Fruit fly (Drosophila melanogaster) ovary, adult (tissue): Measurements from ENCODE around the gene CG7778.

Source experiments
- CG17801 ChIP-seq: fragments of 200-800 bp; optimal IDR thresholded peaks from 2 replicates; lab custom pipeline; 2019; ENCODE audit warnings: missing biosample characterization, mild to moderate bottlenecking, missing genetic modification characterization, moderate library complexity; ENCODE audit not compliant: partially characterized antibody

CG7778 gene

DNA sequence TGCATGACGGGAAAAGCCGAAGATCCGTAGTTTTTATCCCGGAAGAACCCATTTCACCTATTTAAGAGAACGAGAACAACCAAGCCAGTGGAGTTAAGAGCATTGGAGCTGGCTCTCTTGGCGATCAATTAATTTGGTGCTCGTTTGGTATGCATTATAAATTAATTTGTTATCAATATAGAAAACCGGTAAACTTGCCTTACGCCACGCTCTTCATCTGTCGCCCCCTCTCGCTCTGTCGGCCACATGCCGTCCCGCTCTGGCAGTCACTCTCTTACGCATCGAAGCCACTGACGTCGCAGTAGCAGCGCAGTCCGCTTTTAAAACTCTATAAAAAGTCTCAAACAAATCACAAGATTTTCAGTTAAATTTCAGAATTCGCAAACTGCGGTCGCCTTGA is at the start of gene CG7778:
Gene CG7778, plus strand, starts transcription at position 361 of the 400 bp plus-strand sequence.
- TF ChIP-seq CG17801 (GFP tag; lab: Kevin White, UChicago) = no peak

DNA sequence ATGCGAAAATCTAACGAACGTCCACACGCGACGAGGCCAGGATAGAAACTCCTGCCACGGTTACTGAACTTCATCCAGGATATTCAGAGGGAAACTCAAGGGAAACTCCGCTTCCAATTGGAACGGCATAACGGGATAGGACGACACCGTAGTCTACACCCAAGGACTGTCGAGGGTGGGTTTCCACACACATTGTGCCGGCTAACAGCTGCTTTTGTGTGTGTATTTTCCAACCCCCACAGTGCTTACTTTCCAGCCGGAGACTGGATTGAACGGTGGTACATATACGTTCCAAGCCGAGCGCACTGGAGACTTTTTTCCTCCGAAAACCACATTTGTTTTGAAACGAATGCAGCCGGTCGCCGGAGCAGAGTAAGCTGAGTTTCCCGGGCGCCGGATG is 49.4 kb upstream of the CG7778 start:
- TF ChIP-seq CG17801 (GFP tag; lab: Kevin White, UChicago) = no peak

DNA sequence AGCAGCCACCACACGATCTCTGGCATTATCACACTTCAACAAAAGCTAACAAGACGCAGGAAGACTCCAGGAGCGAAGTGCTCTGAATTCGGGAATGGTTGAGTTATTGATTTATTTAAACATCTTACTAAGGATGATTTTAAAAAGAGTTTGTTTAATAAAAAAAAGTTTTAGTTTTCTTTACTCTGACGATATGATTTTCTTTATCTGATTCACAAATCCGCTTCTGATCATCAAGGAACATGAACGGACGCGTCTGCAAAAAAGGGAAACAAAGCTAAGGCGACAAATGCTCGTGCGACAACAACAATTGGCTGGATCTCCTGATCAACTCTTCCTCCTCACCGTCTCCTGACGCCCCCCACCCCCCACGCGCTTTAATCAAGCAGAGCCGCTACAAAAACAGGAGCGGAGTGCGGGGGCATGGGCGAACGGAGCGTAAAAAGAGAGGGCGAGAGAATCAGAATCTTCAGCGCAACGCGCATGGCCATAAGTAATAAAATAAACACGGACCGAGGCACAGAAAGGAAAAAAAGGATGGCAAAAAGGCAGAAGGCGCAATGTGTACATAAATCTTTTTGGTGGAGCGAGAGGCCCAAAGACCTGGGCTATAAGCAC is 47.1 kb upstream of the CG7778 start:
- peak; percentile 52 for TF ChIP-seq CG17801 (GFP tag; lab: Kevin White, UChicago)

DNA sequence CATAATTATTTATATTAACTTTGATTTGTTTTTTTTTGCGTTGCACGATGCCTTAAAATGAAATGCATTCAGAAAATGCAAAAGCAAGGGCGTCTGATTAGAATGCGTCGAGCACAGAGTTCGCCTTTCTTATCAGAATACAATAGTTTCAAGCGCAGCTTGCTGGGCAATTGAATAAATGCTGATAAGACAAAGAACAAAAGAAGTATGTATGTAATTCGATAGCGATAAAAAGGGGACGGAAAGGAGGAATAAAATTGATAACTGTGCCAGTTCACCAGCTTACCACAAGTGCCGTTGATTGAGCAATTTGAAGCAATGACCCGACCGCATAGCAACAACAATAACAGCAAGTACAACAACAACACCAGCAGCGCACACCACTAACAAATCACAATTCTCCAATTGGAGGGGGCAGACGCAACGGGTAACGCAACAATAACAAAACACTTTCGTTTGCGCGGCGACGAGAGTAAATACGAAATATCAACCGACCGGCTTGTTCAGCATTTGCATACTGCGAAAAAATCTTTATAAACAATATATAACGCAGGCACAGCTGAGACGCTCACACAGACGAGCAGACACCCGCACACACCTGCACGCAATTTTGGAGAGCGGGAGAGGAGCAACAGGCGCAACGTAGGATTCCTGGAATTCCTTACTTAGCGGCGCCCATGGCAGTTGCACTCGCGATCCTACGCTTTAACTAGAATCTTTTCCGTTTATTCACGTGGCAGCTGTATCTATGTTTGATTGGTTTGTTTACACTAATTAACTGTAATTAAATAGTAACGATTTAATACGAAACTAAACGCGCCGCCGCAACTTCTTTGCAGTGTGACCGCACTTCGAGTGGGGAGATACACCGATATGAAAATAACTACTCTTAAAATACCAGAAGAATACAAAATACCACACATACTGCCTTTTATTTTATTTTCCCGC is 45.9 kb upstream of the CG7778 start, which contains the start of gene Btk:
Gene Btk, minus strand, starts transcription at position 860 of the 948 bp plus-strand sequence.
- TF ChIP-seq CG17801 (GFP tag; lab: Kevin White, UChicago) = no peak

DNA sequence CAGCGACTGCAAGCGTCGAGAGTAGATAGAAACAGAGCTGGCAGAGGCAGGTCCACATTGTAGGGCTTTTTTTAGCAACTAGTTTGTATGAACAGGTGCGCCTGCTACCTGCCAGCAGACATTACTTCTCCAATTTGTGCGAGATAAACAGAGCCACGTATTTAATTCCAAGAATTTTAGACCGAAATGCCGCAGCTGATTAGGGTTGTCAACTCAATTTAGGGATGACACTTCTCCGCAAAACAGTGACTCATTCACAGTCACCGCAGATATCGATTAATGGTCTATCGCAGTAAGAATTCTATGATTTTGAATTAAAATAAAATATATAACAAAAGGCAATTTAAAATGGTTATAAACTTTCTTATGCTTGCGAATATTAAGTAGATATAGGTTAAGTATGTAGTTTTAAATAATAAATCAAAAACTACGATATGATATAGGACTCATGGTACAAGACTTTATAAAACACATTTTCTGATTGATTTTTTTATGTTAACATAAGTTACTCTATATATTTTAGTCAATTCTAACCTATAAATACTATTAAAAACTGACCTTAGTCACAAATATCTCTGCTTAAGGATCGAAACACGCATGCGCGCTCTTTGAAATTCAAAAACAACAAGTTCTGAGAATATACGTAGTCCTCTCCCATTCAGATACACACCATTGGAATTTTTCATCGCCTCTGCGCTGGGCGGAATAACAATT is 43.5 kb upstream of the CG7778 start, which contains the start of the genes wol and Scgalpha:
Gene wol, minus strand, starts transcription at position 220 of the 714 bp plus-strand sequence.
Gene Scgalpha, plus strand, starts transcription at position 664 of the 714 bp plus-strand sequence.
- TF ChIP-seq CG17801 (GFP tag; lab: Kevin White, UChicago) = no peak

DNA sequence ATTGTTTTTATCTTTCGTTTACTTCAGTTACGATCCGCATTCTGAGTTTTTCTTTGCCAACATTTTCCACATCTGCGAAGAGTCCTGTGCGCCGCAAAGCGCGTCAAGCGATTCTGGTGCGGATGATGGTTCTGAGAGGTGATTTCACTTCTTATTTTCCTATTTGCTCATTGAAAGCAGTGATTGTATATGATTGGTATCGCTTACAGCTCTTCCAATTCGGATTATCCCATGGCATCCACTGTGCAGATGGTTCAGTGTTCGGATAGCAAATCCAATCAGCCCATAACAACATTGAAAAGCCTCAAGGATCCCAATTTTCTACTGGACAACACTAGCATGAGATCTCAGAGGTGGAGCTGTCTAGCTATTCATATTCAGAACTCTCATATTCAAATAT is 41.8 kb upstream of the CG7778 start:
- no peak for TF ChIP-seq CG17801 (GFP tag; lab: Kevin White, UChicago)

DNA sequence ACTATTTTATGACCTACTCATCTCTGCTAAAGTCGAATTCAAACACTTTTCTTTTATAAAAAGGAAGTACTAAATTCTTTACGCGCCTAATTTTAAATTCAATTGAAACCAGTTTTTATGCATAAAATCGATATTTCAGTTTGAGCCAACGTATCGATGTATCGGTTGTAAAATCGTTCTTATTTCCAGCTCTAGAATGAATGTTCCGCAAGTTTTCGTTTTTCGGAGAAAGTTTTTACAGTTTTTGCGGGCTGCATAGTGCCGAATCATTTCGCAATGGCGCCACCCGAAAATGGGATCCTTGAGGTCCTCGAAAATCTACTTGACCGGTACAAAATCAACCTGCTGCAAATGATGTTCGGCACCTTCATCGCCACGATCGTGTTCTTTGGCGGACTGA is 41.0 kb upstream of the CG7778 start, which contains the start of gene CG7840:
Gene CG7840, plus strand, starts transcription at position 178 of the 400 bp plus-strand sequence.
- TF ChIP-seq CG17801 (GFP tag; lab: Kevin White, UChicago) = peak; percentile 33

DNA sequence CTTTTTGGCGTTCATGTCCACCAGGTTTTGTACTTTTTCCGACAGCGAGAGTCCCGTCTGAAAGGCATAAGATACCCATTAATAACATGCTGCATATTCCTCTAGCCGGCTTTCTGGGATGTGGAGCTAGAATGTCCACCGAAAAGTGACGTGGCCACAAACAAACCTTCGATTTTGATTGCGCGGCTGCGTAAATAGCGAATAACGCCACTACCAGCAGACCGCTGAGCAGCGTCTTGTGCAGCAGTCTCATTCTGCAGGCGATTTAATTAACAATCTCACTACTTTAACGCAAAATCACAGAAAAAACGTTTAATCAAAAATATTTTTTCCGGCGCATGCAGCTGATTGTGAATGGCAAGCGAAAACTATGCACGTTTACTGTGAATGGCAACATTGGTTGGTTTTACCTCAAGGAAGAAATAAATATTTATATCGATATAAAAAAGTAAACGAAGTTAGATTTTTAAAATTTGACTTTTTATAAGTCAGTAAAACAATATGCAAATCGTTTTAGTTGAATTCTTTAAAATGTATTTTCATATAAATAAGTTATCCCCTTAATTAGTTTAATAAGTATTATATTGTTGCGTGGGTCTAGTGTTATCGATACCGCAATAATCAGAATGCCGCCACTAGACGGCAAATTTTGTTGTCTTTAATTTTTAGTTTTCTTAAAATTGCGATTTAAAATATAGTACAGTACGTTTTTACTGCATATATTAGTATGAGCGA is 38.4 kb upstream of the CG7778 start, which contains the start of the genes Ostgamma and Mettl14:
Gene Ostgamma, minus strand, starts transcription at position 376 of the 735 bp plus-strand sequence.
Gene Mettl14, plus strand, starts transcription at position 611 of the 735 bp plus-strand sequence.
- peak; percentile 24 for TF ChIP-seq CG17801 (GFP tag; lab: Kevin White, UChicago)

DNA sequence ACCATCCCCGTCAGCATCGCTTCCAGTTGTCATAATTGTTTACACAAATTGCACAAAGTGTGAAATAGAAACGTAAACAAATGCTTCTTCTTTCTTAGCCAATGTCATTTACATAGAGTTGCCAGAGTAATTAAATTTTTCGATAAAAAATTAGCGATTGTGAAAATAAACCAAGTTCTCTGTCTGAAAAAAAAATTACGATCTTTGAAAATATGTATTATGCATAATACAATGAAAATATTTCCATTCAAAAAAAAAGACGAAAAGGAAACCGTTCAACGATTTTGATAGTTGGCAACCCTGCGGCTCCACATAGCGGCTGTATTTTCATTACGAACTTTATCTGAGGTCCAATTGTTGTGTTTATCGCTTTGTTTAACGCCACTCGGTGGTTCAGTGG is 35.3 kb upstream of the CG7778 start, which contains the start of the genes CG7810 and CG7806:
Gene CG7810, minus strand, starts transcription at position 105 of the 400 bp plus-strand sequence.
Gene CG7806, plus strand, starts transcription at position 309 of the 400 bp plus-strand sequence.
- peak; percentile 91 for TF ChIP-seq CG17801 (GFP tag; lab: Kevin White, UChicago)

DNA sequence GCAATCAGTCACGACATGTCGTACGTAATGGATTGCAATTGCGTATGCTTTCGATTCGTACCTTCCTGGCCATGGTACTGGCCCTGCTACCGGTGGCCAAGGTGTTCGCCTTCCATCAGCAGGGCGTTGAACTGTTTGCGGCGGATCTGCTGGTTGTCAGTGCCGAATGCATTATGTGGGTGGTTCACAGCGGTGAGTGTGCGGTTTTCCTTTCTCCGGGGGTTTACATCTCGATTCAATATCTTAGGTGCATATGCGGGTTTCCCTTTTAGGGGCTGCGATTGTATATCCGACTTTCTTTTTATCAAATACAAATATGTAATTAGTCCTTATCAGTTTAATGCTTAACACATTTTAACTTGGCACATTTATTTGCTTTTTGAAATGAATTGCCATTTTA is 34.7 kb upstream of the CG7778 start:
- TF ChIP-seq CG17801 (GFP tag; lab: Kevin White, UChicago) = no peak

DNA sequence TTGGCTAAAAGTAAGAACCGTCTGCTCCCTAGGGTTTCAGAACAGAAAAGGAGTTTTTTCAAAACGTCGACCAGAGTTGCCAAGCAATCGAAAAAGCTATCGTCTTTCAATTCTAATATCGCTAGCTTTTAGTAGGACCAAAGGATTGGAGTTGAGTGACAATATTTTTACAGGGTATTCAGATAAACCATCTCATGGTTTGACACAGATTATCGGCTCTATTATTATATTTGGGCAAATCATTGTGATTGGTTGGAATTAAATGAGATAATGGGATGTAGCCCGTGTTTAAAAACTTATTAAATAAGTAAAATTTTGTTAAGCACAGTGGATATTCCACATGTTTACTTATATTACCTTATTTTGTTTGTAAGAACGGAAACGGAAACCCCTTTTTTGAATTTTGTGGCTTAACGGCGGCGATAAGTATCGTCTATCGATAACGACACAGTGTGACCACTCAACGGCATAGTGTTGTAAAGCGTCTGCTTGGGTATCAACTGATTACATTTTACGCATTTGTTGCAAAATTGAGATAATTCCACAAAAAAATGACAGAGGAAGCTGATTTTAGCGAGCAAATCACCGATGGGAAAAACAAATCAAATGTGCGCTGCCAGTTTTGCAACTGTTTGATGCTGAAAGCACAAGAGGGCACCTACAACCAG is 26.4 kb upstream of the CG7778 start, which contains the start of the genes mtsh and strat:
Gene mtsh, minus strand, starts transcription at position 51 of the 668 bp plus-strand sequence.
Gene strat, plus strand, starts transcription at position 471 of the 668 bp plus-strand sequence.
- TF ChIP-seq CG17801 (GFP tag; lab: Kevin White, UChicago) = peak; percentile 69

DNA sequence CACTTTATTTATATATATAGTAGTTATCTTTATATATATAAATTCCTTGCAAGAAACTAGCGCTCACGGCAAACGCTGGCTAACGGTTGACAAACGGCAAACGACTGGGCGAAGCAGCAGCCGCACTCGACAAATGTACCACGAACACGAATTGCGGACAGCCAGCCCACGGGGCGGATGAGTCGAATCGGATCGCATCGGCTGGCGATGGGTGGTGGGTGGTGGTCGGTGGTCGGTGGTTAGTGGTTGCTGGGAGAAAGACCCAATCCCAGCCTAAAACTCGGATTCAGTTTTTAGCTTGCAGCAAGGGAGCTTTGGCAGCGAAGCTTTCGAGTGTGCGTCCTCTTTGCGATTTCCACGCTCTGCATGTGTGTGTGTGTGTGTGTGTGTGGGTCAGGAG is 21.3 kb upstream of the CG7778 start, which contains the start of gene CG7781:
Gene CG7781, minus strand, starts transcription at position 260 of the 400 bp plus-strand sequence.
- no peak for TF ChIP-seq CG17801 (GFP tag; lab: Kevin White, UChicago)
